Fruit fly (Drosophila melanogaster) whole organism, embryonic: ENCODE results near the gene TH1.
A peak's percentile ranks its signal among the peaks of the same experiment; 100 is the strongest.

Experiments used
- Asciz ChIP-seq: fragments of 200-800 bp; sonication (Bioruptor generic); optimal IDR thresholded peaks from 2 replicates; lab custom pipeline; 2017; ENCODE audit warnings: missing biosample characterization, mild to moderate bottlenecking, missing genetic modification characterization, missing genetic modification reagents
- Atf-2 ChIP-seq: fragments of 200-800 bp; sonication (Bioruptor generic); optimal IDR thresholded peaks from 2 replicates; lab custom pipeline; 2016; ENCODE audit warnings: missing biosample characterization, missing genetic modification characterization
- Atf6 ChIP-seq: fragments of 200-800 bp; sonication (Bioruptor generic); IDR thresholded peaks from 2 replicates; pipeline ENCODE4 v1.3.6; 2022; ENCODE audit warnings: missing biosample characterization, missing genetic modification characterization
- Awh ChIP-seq: fragments of 200-800 bp; sonication (Bioruptor generic); IDR thresholded peaks from 2 replicates; pipeline ENCODE4, ENCODE4 v1.3.6; 2022; ENCODE audit warnings: missing biosample characterization, missing genetic modification characterization
- CG11247 ChIP-seq: fragments of 200-800 bp; sonication (Bioruptor generic); IDR thresholded peaks from 2 replicates; pipeline ENCODE4 v1.3.6; 2022; ENCODE audit warnings: missing biosample characterization, missing genetic modification characterization
- CG11695 ChIP-seq: fragments of 200-800 bp; sonication (Bioruptor generic); IDR thresholded peaks from 3 replicates; pipeline ENCODE4 v1.3.6; 2022; ENCODE audit warnings: missing biosample characterization, missing genetic modification characterization
- CG11696 ChIP-seq: fragments of 200-800 bp; sonication (Bioruptor generic); IDR thresholded peaks from 2 replicates; pipeline ENCODE4 v1.3.6; 2022; ENCODE audit warnings: missing biosample characterization, missing genetic modification characterization
- CG12299 ChIP-seq: fragments of 200-800 bp; sonication (Bioruptor generic); optimal IDR thresholded peaks from 2 replicates; lab custom pipeline; 2018; ENCODE audit warnings: missing biosample characterization, mild to moderate bottlenecking, missing genetic modification characterization
- CG13424 ChIP-seq: fragments of 200-800 bp; sonication (Bioruptor generic); optimal IDR thresholded peaks from 2 replicates; lab custom pipeline; 2019; ENCODE audit warnings: missing biosample characterization, mild to moderate bottlenecking, missing genetic modification characterization, moderate library complexity
- CG13624 ChIP-seq: fragments of 200-800 bp; sonication (Bioruptor generic); optimal IDR thresholded peaks from 2 replicates; lab custom pipeline; 2016; ENCODE audit warnings: missing biosample characterization, missing genetic modification characterization
- CG15696 ChIP-seq: fragments of 200-800 bp; sonication (Bioruptor generic); optimal IDR thresholded peaks from 2 replicates; lab custom pipeline; 2019; ENCODE audit warnings: missing biosample characterization, mild to moderate bottlenecking, missing genetic modification characterization, moderate library complexity
- CG1602 ChIP-seq: fragments of 200-800 bp; sonication (Bioruptor generic); optimal IDR thresholded peaks from 3 replicates; lab custom pipeline; 2016; ENCODE audit warnings: missing biosample characterization, missing genetic modification characterization
- CG16813 ChIP-seq: fragments of 200-800 bp; sonication (Bioruptor generic); IDR thresholded peaks from 3 replicates; pipeline ENCODE4 v1.3.6; 2022; ENCODE audit warnings: missing biosample characterization, missing genetic modification characterization; ENCODE audit not compliant: partially characterized antibody
- CG2120 ChIP-seq: fragments of 200-800 bp; sonication (Bioruptor generic); optimal IDR thresholded peaks from 3 replicates; lab custom pipeline; 2016; ENCODE audit warnings: missing biosample characterization, missing genetic modification characterization
- CG2129 ChIP-seq: fragments of 200-800 bp; sonication (Bioruptor generic); IDR thresholded peaks from 2 replicates; pipeline ENCODE4 v1.3.6; 2022; ENCODE audit warnings: missing biosample characterization, missing genetic modification characterization; ENCODE audit not compliant: partially characterized antibody
- CG2889 ChIP-seq: fragments of 200-800 bp; sonication (Bioruptor generic); IDR thresholded peaks from 3 replicates; pipeline ENCODE4 v1.3.6; 2022; ENCODE audit warnings: missing biosample characterization, missing genetic modification characterization
- CG30020 ChIP-seq: fragments of 200-800 bp; optimal IDR thresholded peaks from 2 replicates; lab custom pipeline; 2019; ENCODE audit warnings: missing biosample characterization, mild to moderate bottlenecking, missing genetic modification characterization, moderate library complexity
- CG3995 ChIP-seq: fragments of 200-800 bp; sonication (Bioruptor generic); optimal IDR thresholded peaks from 3 replicates; lab custom pipeline; 2016; ENCODE audit warnings: missing biosample characterization, missing genetic modification characterization
- CG4820 ChIP-seq: fragments of 200-800 bp; sonication (Bioruptor generic); optimal IDR thresholded peaks from 3 replicates; lab custom pipeline; 2016; ENCODE audit warnings: missing biosample characterization, missing genetic modification characterization
- CG6175 ChIP-seq: fragments of 200-800 bp; sonication (Bioruptor generic); IDR thresholded peaks from 3 replicates; pipeline ENCODE4 v1.3.6; 2022; ENCODE audit warnings: missing biosample characterization, missing genetic modification characterization
- CG6683 ChIP-seq: fragments of 200-800 bp; sonication (Bioruptor generic); optimal IDR thresholded peaks from 2 replicates; lab custom pipeline; 2017; ENCODE audit warnings: missing biosample characterization, mild to moderate bottlenecking, missing genetic modification characterization, missing genetic modification reagents
- CG6765 ChIP-seq: fragments of 200-800 bp; sonication (Bioruptor generic); optimal IDR thresholded peaks from 3 replicates; lab custom pipeline; 2017; ENCODE audit warnings: missing biosample characterization, mild to moderate bottlenecking, missing genetic modification characterization
- CG7271 ChIP-seq: fragments of 200-800 bp; sonication (Bioruptor generic); optimal IDR thresholded peaks from 2 replicates; lab custom pipeline; 2018; ENCODE audit warnings: missing biosample characterization, mild to moderate bottlenecking, missing genetic modification characterization, moderate library complexity
- CG7556 ChIP-seq: fragments of 200-800 bp; sonication (Bioruptor generic); optimal IDR thresholded peaks from 2 replicates; lab custom pipeline; 2017; ENCODE audit warnings: missing biosample characterization, mild to moderate bottlenecking, missing genetic modification characterization
- CG8281 ChIP-seq: fragments of 200-800 bp; sonication (Bioruptor generic); optimal IDR thresholded peaks from 2 replicates; lab custom pipeline; 2018; ENCODE audit warnings: missing biosample characterization, mild to moderate bottlenecking, missing genetic modification characterization, moderate library complexity
- CG8478 ChIP-seq: fragments of >200 bp; optimal IDR thresholded peaks from 2 replicates; lab custom pipeline; 2018
- CG8944 ChIP-seq: fragments of 200-800 bp; sonication (Bioruptor generic); optimal IDR thresholded peaks from 3 replicates; lab custom pipeline; 2016; ENCODE audit warnings: missing biosample characterization, missing genetic modification characterization
- CG9727 ChIP-seq: fragments of 200-800 bp; sonication (Bioruptor generic); optimal IDR thresholded peaks from 3 replicates; lab custom pipeline; 2017; ENCODE audit warnings: missing biosample characterization, mild to moderate bottlenecking, missing genetic modification characterization
- D19B ChIP-seq: fragments of 200-800 bp; sonication (Bioruptor generic); optimal IDR thresholded peaks from 2 replicates; lab custom pipeline; 2017; ENCODE audit warnings: missing biosample characterization, mild to moderate bottlenecking, missing genetic modification characterization
- Dref ChIP-seq: fragments of 200-800 bp; sonication (Bioruptor generic); IDR thresholded peaks from 2 replicates; pipeline ENCODE4 v1.3.6; 2022; ENCODE audit warnings: missing biosample characterization, missing genetic modification characterization
- Fer1 ChIP-seq: fragments of 200-800 bp; sonication (Bioruptor generic); optimal IDR thresholded peaks from 2 replicates; lab custom pipeline; 2017; ENCODE audit warnings: missing biosample characterization, mild to moderate bottlenecking, missing genetic modification characterization
- Lpt ChIP-seq: fragments of >200 bp; optimal IDR thresholded peaks from 2 replicates; lab custom pipeline; 2018; ENCODE audit warnings: missing biosample characterization, missing genetic modification characterization
- Med ChIP-seq: fragments of 200-800 bp; sonication (Bioruptor generic); peaks from one replicate; lab custom pipeline; 2016; ENCODE audit warnings: missing biosample characterization, missing genetic modification characterization, mild to moderate bottlenecking, inconsistent platforms, moderate library complexity
- Myb ChIP-seq: fragments of 200-800 bp; sonication (Bioruptor generic); optimal IDR thresholded peaks from 2 replicates; lab custom pipeline; 2016; ENCODE audit warnings: missing biosample characterization, missing genetic modification characterization
- Oaz ChIP-seq: fragments of 200-800 bp; sonication (Bioruptor generic); IDR thresholded peaks from 2 replicates; pipeline ENCODE4 v1.3.6; 2022; ENCODE audit warnings: missing biosample characterization, missing genetic modification characterization
- Sox102F ChIP-seq: fragments of 200-800 bp; sonication (Bioruptor generic); optimal IDR thresholded peaks from 2 replicates; lab custom pipeline; 2018; ENCODE audit warnings: missing biosample characterization, mild to moderate bottlenecking, missing genetic modification characterization, moderate library complexity
- bab2 ChIP-seq: fragments of 200-800 bp; sonication (Bioruptor generic); optimal IDR thresholded peaks from 2 replicates; lab custom pipeline; 2016; ENCODE audit warnings: missing biosample characterization, missing genetic modification characterization
- crol ChIP-seq: fragments of 200-800 bp; sonication (Bioruptor generic); IDR thresholded peaks from 2 replicates; pipeline ENCODE4 v1.3.6; 2022; ENCODE audit warnings: missing biosample characterization, missing genetic modification characterization
- fd3F ChIP-seq: fragments of 200-800 bp; sonication (Bioruptor generic); optimal IDR thresholded peaks from 2 replicates; lab custom pipeline; 2018; ENCODE audit warnings: missing biosample characterization, mild to moderate bottlenecking, missing genetic modification characterization, moderate library complexity
- grau ChIP-seq: fragments of 200-800 bp; optimal IDR thresholded peaks from 3 replicates; lab custom pipeline; 2019; ENCODE audit warnings: missing biosample characterization, mild to moderate bottlenecking, missing genetic modification characterization, moderate library complexity
- hb ChIP-seq: fragments of 200-800 bp; sonication (Bioruptor generic); IDR thresholded peaks from 3 replicates; pipeline ENCODE4 v1.3.6; 2022; ENCODE audit warnings: missing biosample characterization, missing genetic modification characterization; ENCODE audit not compliant: partially characterized antibody
- lov ChIP-seq, 2 experiments: fragments of 200-800 bp in 1 of 2; fragments of >200 bp in 1 of 2; sonication (Bioruptor generic) in 1 of 2; IDR thresholded peaks in 1 of 2; optimal IDR thresholded peaks in 1 of 2; 2 replicates in 1 of 2; 3 replicates in 1 of 2; pipeline versions ENCODE4 v1.3.6 to Lab custom; 2017 to 2022; ENCODE audit warnings: missing biosample characterization in 1 of 2, missing genetic modification characterization in 1 of 2
- odd ChIP-seq: fragments of 200-800 bp; sonication (Bioruptor generic); optimal IDR thresholded peaks from 2 replicates; lab custom pipeline; 2017; ENCODE audit warnings: missing biosample characterization, mild to moderate bottlenecking, missing genetic modification characterization
- pfk ChIP-seq: fragments of 200-800 bp; sonication (Bioruptor generic); optimal IDR thresholded peaks from 2 replicates; lab custom pipeline; 2018; ENCODE audit warnings: missing biosample characterization, mild to moderate bottlenecking, missing genetic modification characterization, moderate library complexity
- run ChIP-seq: fragments of 200-800 bp; sonication (Bioruptor generic); optimal IDR thresholded peaks from 3 replicates; lab custom pipeline; 2018; ENCODE audit warnings: missing biosample characterization, mild to moderate bottlenecking, missing genetic modification characterization
- sr ChIP-seq: fragments of 200-800 bp; sonication (Bioruptor generic); IDR thresholded peaks from 3 replicates; pipeline ENCODE4 v1.3.6; 2022; ENCODE audit warnings: missing biosample characterization, missing genetic modification characterization
- ssp ChIP-seq: fragments of 200-800 bp; sonication (Bioruptor generic); IDR thresholded peaks from 2 replicates; pipeline ENCODE4 v1.3.6; 2022; ENCODE audit warnings: missing biosample characterization, missing genetic modification characterization
- tup ChIP-seq: fragments of 200-800 bp; sonication (Bioruptor generic); optimal IDR thresholded peaks from 2 replicates; lab custom pipeline; 2016; ENCODE audit warnings: missing biosample characterization, mild to moderate bottlenecking, missing genetic modification characterization, moderate library complexity
- tx ChIP-seq: fragments of 200-800 bp; sonication (Bioruptor generic); optimal IDR thresholded peaks from 2 replicates; lab custom pipeline; 2016; ENCODE audit warnings: missing biosample characterization, missing genetic modification characterization
- vfl ChIP-seq: fragments of 200-800 bp; sonication (Bioruptor generic); optimal IDR thresholded peaks from 2 replicates; lab custom pipeline; 2016; ENCODE audit warnings: missing biosample characterization, missing genetic modification characterization

Gene TH1

dm6 chrX:16403811-16404420 is 12.7 kb upstream of the TH1 start (continued):
- TF ChIP-seq CG11247 (peak; percentile 63), tx (peak; percentile 53), crol (no peak), CG7556 (peak; percentile 83), lov (optimal IDR thresholded peaks at IDR 0.05; lab: Kevin White, UChicago) (no peak), lov (GFP tag; IDR thresholded peaks at IDR 0.05; lab: Robert Waterston, UW) (no peak), CG11696 (GFP tag; lab: Robert Waterston, UW) (0 out of 2 replicates have a peak, but pooled peaks have one; percentile 33), CG15696 (tag; lab: Kevin White, UChicago) (no peak), sr (GFP tag; lab: Robert Waterston, UW) (peak; percentile 38; the same call in 1 of the 3 replicates), Atf-2 (GFP tag; lab: Kevin White, UChicago) (peak; percentile 16), CG8944 (GFP tag; lab: Kevin White, UChicago) (peak; percentile 26), run (peak; percentile 61), CG30020 (tag; lab: Kevin White, UChicago) (no peak), CG1602 (GFP tag; lab: Kevin White, UChicago) (peak; percentile 54), CG8281 (peak; percentile 34), CG6683 (GFP tag; lab: Kevin White, UChicago) (peak; percentile 56), bab2 (GFP tag; lab: Kevin White, UChicago) (peak; percentile 58), CG7271 (tag; lab: Kevin White, UChicago) (no peak), Sox102F (GFP tag; lab: Kevin White, UChicago) (peak; percentile 88), CG16813 (GFP tag; lab: Robert Waterston, UW) (no peak), CG13624 (GFP tag; lab: Kevin White, UChicago) (peak; percentile 72), CG2889 (GFP tag; lab: Robert Waterston, UW) (peak; percentile 59; the same call in 1 of the 3 replicates), CG11695 (GFP tag; lab: Robert Waterston, UW) (peak; percentile 80; the same call in 2 of the 3 replicates), D19B (peak; percentile 98), CG4820 (GFP tag; lab: Kevin White, UChicago) (peak; percentile 52), odd (peak; percentile 65), ssp (GFP tag; lab: Robert Waterston, UW) (peak; percentile 53; the same call in 1 of the 2 replicates), Fer1 (GFP tag; lab: Kevin White, UChicago) (peak; percentile 85), Myb (GFP tag; lab: Kevin White, UChicago) (peak; percentile 24), CG9727 (GFP tag; lab: Kevin White, UChicago) (peak; percentile 75), Atf6 (GFP tag; lab: Robert Waterston, UW) (peak; percentile 90), Lpt (GFP tag; lab: Kevin White, UChicago) (no peak), CG2129 (no peak), CG6765 (GFP tag; lab: Kevin White, UChicago) (peak; percentile 79), tup (GFP tag; lab: Kevin White, UChicago) (peak; percentile 37), Awh (GFP tag; lab: Robert Waterston, UW) (peak; percentile 52), Med (GFP tag; lab: Kevin White, UChicago) (peak; percentile 94), CG8478 (lab: Kevin White, UChicago) (no peak), fd3F (GFP tag; lab: Kevin White, UChicago) (peak; percentile 77), Dref (GFP tag; lab: Robert Waterston, UW) (no peak), CG12299 (tag; lab: Kevin White, UChicago) (peak; percentile 46), CG3995 (GFP tag; lab: Kevin White, UChicago) (peak; percentile 7), Asciz (GFP tag; lab: Kevin White, UChicago) (peak; percentile 78), CG13424 (tag; lab: Kevin White, UChicago) (peak; percentile 73), CG2120 (GFP tag; lab: Kevin White, UChicago) (peak; percentile 91), hb (GFP tag; lab: Robert Waterston, UW) (no peak), grau (peak; percentile 84), pfk (GFP tag; lab: Kevin White, UChicago) (no peak), vfl (peak; percentile 65), CG6175 (GFP tag; lab: Robert Waterston, UW) (peak; percentile 13; the same call in 1 of the 3 replicates), Oaz (peak; percentile 52)
